Fruit fly (Drosophila melanogaster) whole organism, pupa: ENCODE results near the gene Pka-C3.

ENCODE experiments used
- CG10348 ChIP-seq: fragments of 200-800 bp; sonication (Bioruptor generic); IDR thresholded peaks from 2 replicates; pipeline ENCODE4 v1.3.6; 2022; ENCODE audit warnings: missing biosample characterization, missing genetic modification characterization
- CG12605 ChIP-seq: fragments of 200-800 bp; sonication (Bioruptor generic); IDR thresholded peaks from 2 replicates; pipeline ENCODE4 v1.3.6; 2022; ENCODE audit warnings: missing biosample characterization, missing genetic modification characterization
- CG13204 ChIP-seq: fragments of 200-800 bp; sonication (Bioruptor generic); optimal IDR thresholded peaks from 2 replicates; lab custom pipeline; 2018; ENCODE audit warnings: missing biosample characterization, mild to moderate bottlenecking, missing genetic modification characterization, moderate library complexity
- CG14655 ChIP-seq: fragments of 200-800 bp; sonication (Bioruptor generic); optimal IDR thresholded peaks from 3 replicates; lab custom pipeline; 2017; ENCODE audit warnings: mild to moderate bottlenecking, missing biosample characterization, missing genetic modification reagents, missing genetic modification characterization
- CG15710 ChIP-seq: fragments of 200-800 bp; sonication (Bioruptor generic); optimal IDR thresholded peaks from 2 replicates; lab custom pipeline; 2018; ENCODE audit warnings: missing biosample characterization, mild to moderate bottlenecking, missing genetic modification characterization, moderate library complexity
- CG17806 ChIP-seq: fragments of 200-800 bp; sonication (Bioruptor generic); optimal IDR thresholded peaks from 2 replicates; lab custom pipeline; 2018; ENCODE audit warnings: missing biosample characterization, mild to moderate bottlenecking, missing genetic modification characterization, moderate library complexity
- CG32121 ChIP-seq: fragments of 200-800 bp; sonication (Bioruptor generic); IDR thresholded peaks from 2 replicates; pipeline ENCODE4 v1.3.6; 2022; ENCODE audit warnings: missing biosample characterization, missing genetic modification characterization
- CG34367 ChIP-seq: fragments of 200-800 bp; sonication (Bioruptor generic); optimal IDR thresholded peaks from 2 replicates; lab custom pipeline; 2018; ENCODE audit warnings: missing biosample characterization, mild to moderate bottlenecking, missing genetic modification characterization
- CG4496 ChIP-seq: fragments of 200-800 bp; sonication (Bioruptor generic); IDR thresholded peaks from 3 replicates; pipeline ENCODE4 v1.3.6; 2022; ENCODE audit warnings: missing biosample characterization, missing genetic modification characterization
- CG8159 ChIP-seq: fragments of 200-800 bp; sonication (Bioruptor generic); optimal IDR thresholded peaks from 3 replicates; lab custom pipeline; 2018; ENCODE audit warnings: missing biosample characterization, mild to moderate bottlenecking, missing genetic modification characterization, moderate library complexity
- CG8301 ChIP-seq: fragments of 200-800 bp; sonication (Bioruptor generic); optimal IDR thresholded peaks from 2 replicates; lab custom pipeline; 2018; ENCODE audit warnings: missing biosample characterization, mild to moderate bottlenecking, missing genetic modification characterization
- CG9948 ChIP-seq: fragments of 200-800 bp; sonication (Bioruptor generic); optimal IDR thresholded peaks from 2 replicates; lab custom pipeline; 2018; ENCODE audit warnings: missing biosample characterization, mild to moderate bottlenecking, missing genetic modification characterization, moderate library complexity
- D1 ChIP-seq: fragments of 200-800 bp; sonication (Bioruptor generic); optimal IDR thresholded peaks from 2 replicates; lab custom pipeline; 2018; ENCODE audit warnings: missing biosample characterization, mild to moderate bottlenecking, missing genetic modification characterization, moderate library complexity
- EcR ChIP-seq: fragments of 200-800 bp; sonication (Bioruptor generic); optimal IDR thresholded peaks from 3 replicates; lab custom pipeline; 2019; ENCODE audit warnings: missing biosample characterization, missing genetic modification characterization, mild to moderate bottlenecking, moderate library complexity, missing genetic modification reagents
- Ets98B ChIP-seq: fragments of 200-800 bp; sonication (Bioruptor generic); IDR thresholded peaks from 2 replicates; pipeline ENCODE4 v1.3.6; 2022; ENCODE audit warnings: missing biosample characterization, missing genetic modification characterization
- Pif1A ChIP-seq: fragments of 200-800 bp; sonication (Bioruptor generic); optimal IDR thresholded peaks from 3 replicates; lab custom pipeline; 2016; ENCODE audit warnings: missing biosample characterization, missing genetic modification characterization
- Pif1B ChIP-seq: fragments of 200-800 bp; sonication (Bioruptor generic); optimal IDR thresholded peaks from 3 replicates; lab custom pipeline; 2016; ENCODE audit warnings: missing biosample characterization, missing genetic modification characterization
- Snoo ChIP-seq: fragments of 200-800 bp; sonication (Bioruptor generic); optimal IDR thresholded peaks from 3 replicates; lab custom pipeline; 2017; ENCODE audit warnings: missing biosample characterization, mild to moderate bottlenecking, missing genetic modification characterization, inconsistent platforms
- fd96Ca ChIP-seq: fragments of 200-800 bp; sonication (Bioruptor generic); IDR thresholded peaks from 3 replicates; pipeline ENCODE4 v1.3.6; 2022; ENCODE audit warnings: missing biosample characterization, missing genetic modification characterization
- gl ChIP-seq: fragments of 200-800 bp; sonication (Bioruptor generic); optimal IDR thresholded peaks from 2 replicates; lab custom pipeline; 2018; ENCODE audit warnings: missing biosample characterization, mild to moderate bottlenecking, missing genetic modification characterization
- rn ChIP-seq: fragments of 200-800 bp; sonication (Bioruptor generic); IDR thresholded peaks from 2 replicates; pipeline ENCODE4 v1.3.6; 2022; ENCODE audit warnings: missing biosample characterization, missing genetic modification characterization

Gene Pka-C3

DNA sequence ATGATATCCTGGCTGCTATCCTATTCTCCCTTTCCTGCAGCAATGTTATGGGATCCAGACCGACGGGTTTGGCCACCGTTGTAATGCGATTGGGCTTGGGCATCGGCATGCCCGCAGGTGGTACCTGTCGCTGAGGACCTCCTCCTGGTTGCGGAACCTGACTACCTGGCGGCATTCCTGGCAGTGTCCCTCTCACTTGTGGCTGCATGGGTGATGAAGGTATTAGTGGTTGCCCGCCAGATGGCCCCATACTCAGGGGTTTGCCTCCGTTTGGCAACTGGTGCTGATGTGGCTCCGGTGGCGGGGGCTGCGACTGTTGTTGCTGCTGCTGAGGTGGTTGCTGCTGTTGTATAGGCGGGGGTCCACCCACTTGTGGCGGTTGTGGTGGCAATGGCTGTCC, 19.6 kb upstream of the Pka-C3 start:
- TF ChIP-seq D1 (tag; lab: Kevin White, UChicago): no peak
- TF ChIP-seq CG34367 (tag; lab: Kevin White, UChicago): no peak
- TF ChIP-seq CG32121 (GFP tag; lab: Robert Waterston, UW): no peak
- TF ChIP-seq CG15710: no peak
- TF ChIP-seq, all 21 proteins: peak for 0

DNA sequence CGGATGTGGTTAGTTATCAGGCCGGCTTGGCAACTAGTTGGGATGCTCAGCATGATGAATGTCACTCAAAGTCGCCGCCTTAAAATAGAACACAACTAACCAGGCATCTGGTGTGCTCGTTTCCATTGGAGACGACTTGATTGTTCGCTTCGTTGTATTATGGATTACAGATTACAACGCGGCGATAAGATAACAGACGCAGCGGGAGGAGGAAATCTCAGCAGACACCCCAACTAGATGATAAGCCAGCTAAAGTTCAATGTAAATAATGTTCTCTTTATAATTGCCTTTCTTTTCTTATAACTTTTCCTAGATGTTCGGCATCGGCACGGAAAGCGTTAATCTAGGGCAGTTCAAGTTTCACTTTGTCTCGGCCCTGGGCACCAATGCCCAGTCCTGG, 14.1 kb upstream of the Pka-C3 start:
- TF ChIP-seq CG10348 (GFP tag; lab: Robert Waterston, UW) (no peak), CG34367 (tag; lab: Kevin White, UChicago) (no peak), CG32121 (GFP tag; lab: Robert Waterston, UW) (no peak), CG4496 (GFP tag; lab: Robert Waterston, UW) (no peak), Ets98B (GFP tag; lab: Robert Waterston, UW) (no peak), gl (tag; lab: Kevin White, UChicago) (no peak), Pif1B (GFP tag; lab: Kevin White, UChicago) (no peak), CG13204 (GFP tag; lab: Kevin White, UChicago) (no peak), CG15710 (no peak), Pif1A (GFP tag; lab: Kevin White, UChicago) (no peak), CG12605 (GFP tag; lab: Robert Waterston, UW) (no peak), Snoo (tag; lab: Kevin White, UChicago) (no peak), CG8159 (tag; lab: Kevin White, UChicago) (no peak), EcR (GFP tag; lab: Kevin White, UChicago) (no peak), D1 (tag; lab: Kevin White, UChicago) (no peak), CG9948 (tag; lab: Kevin White, UChicago) (no peak), fd96Ca (GFP tag; lab: Robert Waterston, UW) (no peak)

DNA sequence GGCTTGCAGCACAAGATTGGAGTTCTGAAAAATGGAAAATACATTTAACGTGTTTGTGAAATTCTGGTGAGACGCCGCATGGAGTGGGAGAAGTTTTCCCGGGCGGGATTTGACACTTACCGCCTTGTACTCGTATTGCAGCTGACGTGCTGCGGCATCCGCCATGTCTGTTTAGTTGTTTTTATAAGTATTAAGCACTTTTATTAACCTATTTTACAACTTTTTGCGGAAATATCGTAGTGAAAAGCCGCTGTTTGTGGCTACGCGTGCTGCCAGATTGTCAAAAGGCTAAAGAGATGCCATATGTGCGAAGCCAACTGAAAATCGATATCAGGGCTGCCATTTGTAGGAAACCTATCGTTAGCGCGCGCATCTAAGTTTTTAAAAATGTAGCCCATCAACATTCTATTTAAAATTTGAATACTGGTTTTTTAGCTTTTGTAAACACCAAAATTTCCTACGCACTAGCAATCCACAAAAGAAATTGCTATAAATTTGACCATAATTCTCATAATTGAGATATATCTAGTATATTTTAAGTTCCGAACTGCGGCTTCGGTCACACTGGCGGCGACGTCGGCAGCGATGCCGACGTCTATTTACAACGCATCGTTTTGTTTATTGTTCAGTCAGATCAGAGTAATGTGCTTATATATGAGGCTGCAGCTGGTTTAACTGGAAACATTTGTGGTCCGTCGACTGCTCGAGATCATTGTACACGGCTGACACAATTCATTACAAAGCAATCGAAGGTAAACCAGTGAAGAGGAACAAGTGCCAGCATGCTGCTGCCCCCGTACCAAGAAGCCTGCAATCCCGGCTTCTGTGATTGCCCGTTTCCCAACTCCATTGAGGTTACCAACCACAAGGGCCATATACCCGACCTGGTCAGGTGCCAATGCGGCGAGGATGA, 13.2 kb upstream of the Pka-C3 start, which contains the start of the genes Brr2 and CG10516:
Brr2 (minus strand) TSS at position 285 of the 913 bp plus-strand sequence.
CG10516 (plus strand) TSS at position 617 of the 913 bp plus-strand sequence.
- TF ChIP-seq gl (tag; lab: Kevin White, UChicago): no peak
- 0 out of 3 replicates have a peak, but pooled peaks have one; percentile 33 for TF ChIP-seq fd96Ca (GFP tag; lab: Robert Waterston, UW)
- TF ChIP-seq CG9948 (tag; lab: Kevin White, UChicago): no peak
- peak; percentile 93 for TF ChIP-seq EcR (GFP tag; lab: Kevin White, UChicago)
- peak; percentile 1 for TF ChIP-seq CG15710
- no peak for TF ChIP-seq CG34367 (tag; lab: Kevin White, UChicago)

DNA sequence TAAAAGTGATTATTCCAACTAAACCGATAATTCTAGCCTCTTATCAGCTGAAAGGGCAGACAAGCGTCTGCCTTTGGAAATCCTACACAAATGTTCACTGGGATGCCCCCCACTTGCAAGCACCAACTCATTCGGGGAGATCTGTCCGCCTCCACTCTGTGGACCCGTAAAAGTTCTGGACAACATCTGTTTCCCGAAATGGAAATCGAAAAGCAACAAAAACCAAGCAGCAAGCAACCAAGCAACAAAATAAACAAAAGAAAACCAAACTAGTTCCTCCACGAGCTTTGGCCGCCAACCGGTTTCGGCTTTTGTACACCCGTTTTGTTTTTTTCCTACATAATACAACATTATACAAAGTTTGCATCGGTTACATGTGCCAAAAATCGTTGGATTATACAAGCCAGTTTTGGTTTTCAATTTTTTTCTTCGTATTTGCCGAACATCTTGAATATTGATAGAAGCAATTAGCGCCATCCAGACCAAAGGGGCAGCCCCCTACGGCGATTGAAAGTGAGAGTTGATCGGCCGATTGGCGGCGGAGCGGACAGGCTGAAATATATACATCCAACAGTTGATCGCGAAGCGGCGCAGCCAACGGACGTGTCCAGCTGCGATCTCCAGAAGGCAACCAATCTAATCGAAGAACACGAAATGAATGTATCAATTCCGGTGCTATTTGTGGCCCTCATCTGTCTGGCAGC, 4.2 kb upstream of the Pka-C3 start, which contains the start of gene CG17032:
CG17032 (plus strand) TSS at position 232 of the 704 bp plus-strand sequence.
- TF ChIP-seq Ets98B (GFP tag; lab: Robert Waterston, UW) (peak; percentile 40; the same call in 1 of the 2 replicates), CG14655 (GFP tag; lab: Kevin White, UChicago) (no peak), CG32121 (GFP tag; lab: Robert Waterston, UW) (no peak), CG34367 (tag; lab: Kevin White, UChicago) (peak; percentile 37), Pif1A (GFP tag; lab: Kevin White, UChicago) (no peak), CG17806 (no peak), CG8159 (tag; lab: Kevin White, UChicago) (no peak), CG9948 (tag; lab: Kevin White, UChicago) (no peak), CG8301 (tag; lab: Kevin White, UChicago) (no peak), fd96Ca (GFP tag; lab: Robert Waterston, UW) (peak; percentile 22; the same call in 1 of the 3 replicates), CG12605 (GFP tag; lab: Robert Waterston, UW) (peak; percentile 64), Pif1B (GFP tag; lab: Kevin White, UChicago) (no peak), EcR (GFP tag; lab: Kevin White, UChicago) (peak; percentile 83), CG4496 (GFP tag; lab: Robert Waterston, UW) (no peak), gl (tag; lab: Kevin White, UChicago) (peak; percentile 24), D1 (tag; lab: Kevin White, UChicago) (no peak), CG13204 (GFP tag; lab: Kevin White, UChicago) (no peak), CG15710 (no peak), rn (GFP tag; lab: Robert Waterston, UW) (no peak), CG10348 (GFP tag; lab: Robert Waterston, UW) (no peak), Snoo (tag; lab: Kevin White, UChicago) (no peak)

DNA sequence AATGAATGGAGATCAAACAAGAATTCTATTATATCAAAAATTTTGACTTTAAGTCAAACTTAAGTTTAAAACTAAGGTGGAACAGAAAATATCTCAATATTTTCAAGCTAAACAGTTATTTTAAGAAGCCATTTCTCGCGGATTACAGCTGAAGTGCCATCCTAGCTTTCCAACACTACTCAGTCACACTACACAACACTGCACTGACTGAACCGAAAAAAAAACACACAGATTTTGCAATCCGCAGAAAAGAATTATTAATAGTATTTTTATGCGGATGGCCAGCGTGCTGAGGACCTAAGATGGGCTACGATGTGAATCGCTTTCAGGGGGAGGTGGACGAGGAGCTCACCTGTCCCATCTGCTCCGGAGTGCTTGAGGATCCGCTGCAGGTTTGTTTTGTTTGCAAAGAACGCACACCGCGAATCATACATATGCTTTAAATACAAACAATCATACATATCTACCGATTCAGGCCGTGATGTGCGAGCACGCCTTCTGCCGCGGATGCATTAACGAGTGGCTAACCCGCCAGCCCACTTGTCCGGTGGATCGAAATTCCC, 1.9 kb upstream of the Pka-C3 start, which contains the start of gene elgi:
elgi (plus strand) TSS at position 103 of the 563 bp plus-strand sequence.
- TF ChIP-seq CG8301 (tag; lab: Kevin White, UChicago) (peak; percentile 22), CG34367 (tag; lab: Kevin White, UChicago) (peak; percentile 35), rn (GFP tag; lab: Robert Waterston, UW) (no peak), D1 (tag; lab: Kevin White, UChicago) (no peak), Ets98B (GFP tag; lab: Robert Waterston, UW) (peak; percentile 13; the same call in 1 of the 2 replicates), Snoo (tag; lab: Kevin White, UChicago) (peak; percentile 52), CG9948 (tag; lab: Kevin White, UChicago) (no peak), CG4496 (GFP tag; lab: Robert Waterston, UW) (no peak), CG13204 (GFP tag; lab: Kevin White, UChicago) (no peak), EcR (GFP tag; lab: Kevin White, UChicago) (peak; percentile 14), Pif1A (GFP tag; lab: Kevin White, UChicago) (no peak), CG12605 (GFP tag; lab: Robert Waterston, UW) (no peak), CG10348 (GFP tag; lab: Robert Waterston, UW) (no peak), CG14655 (GFP tag; lab: Kevin White, UChicago) (no peak), CG17806 (peak; percentile 2), CG32121 (GFP tag; lab: Robert Waterston, UW) (no peak), Pif1B (GFP tag; lab: Kevin White, UChicago) (peak; percentile 64), CG8159 (tag; lab: Kevin White, UChicago) (no peak), gl (tag; lab: Kevin White, UChicago) (peak; percentile 29), CG15710 (peak; percentile 45), fd96Ca (GFP tag; lab: Robert Waterston, UW) (no peak)
